Fruit fly (Drosophila melanogaster): ENCODE measurements around the gene CG14086.

DNA sequence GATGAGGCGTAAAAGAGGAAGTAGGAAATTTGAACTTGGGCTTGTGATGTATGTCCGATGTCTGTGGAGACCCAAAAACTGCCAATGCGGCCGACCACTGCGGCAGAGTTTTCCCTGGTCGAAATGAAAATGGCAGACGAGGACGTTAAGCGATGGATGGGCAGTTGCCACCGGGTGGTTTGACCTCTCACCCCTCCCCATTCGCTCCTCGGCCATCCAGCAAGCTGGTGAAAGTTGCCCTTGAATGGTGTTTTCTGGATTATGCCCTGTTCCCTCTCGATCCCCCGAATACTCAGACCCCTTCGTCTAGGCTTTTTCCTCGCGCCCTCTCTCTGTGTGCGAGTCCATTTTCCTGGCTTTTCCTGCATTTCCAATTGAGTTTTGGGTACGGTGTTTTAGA, 44.0 kb upstream of the CG14086 start:
- TF ChIP-seq psq (GFP tag; optimal IDR thresholded peaks at IDR 0.05) (no peak), Hr78 (GFP tag; optimal IDR thresholded peaks at IDR 0.05) (no peak), pan (optimal IDR thresholded peaks at IDR 0.05) (no peak), Dfd (GFP tag; optimal IDR thresholded peaks at IDR 0.05) (no peak), brk (GFP tag; optimal IDR thresholded peaks at IDR 0.05) (no peak)

All from whole organism, wandering third instar larva.